Fruit fly (Drosophila melanogaster) whole organism, embryonic: Measurements from ENCODE around the gene melt.

Experiments
- Adf1 ChIP-seq: fragments of 200-800 bp; sonication (Bioruptor generic); IDR thresholded peaks from 2 replicates; pipeline ENCODE4 v1.3.6; 2022; ENCODE audit warnings: missing biosample characterization, missing genetic modification characterization
- Awh ChIP-seq: fragments of 200-800 bp; sonication (Bioruptor generic); IDR thresholded peaks from 2 replicates; pipeline ENCODE4, ENCODE4 v1.3.6; 2022; ENCODE audit warnings: missing biosample characterization, missing genetic modification characterization
- Bdp1 ChIP-seq: fragments of 200-800 bp; sonication (Bioruptor generic); optimal IDR thresholded peaks from 3 replicates; lab custom pipeline; 2016; ENCODE audit warnings: missing biosample characterization, missing genetic modification characterization
- Bgb ChIP-seq: fragments of 200-800 bp; sonication (Bioruptor generic); IDR thresholded peaks from 2 replicates; pipeline ENCODE4 v1.3.6; 2022; ENCODE audit warnings: missing biosample characterization, missing genetic modification characterization; ENCODE audit not compliant: partially characterized antibody
- CG10959 ChIP-seq: fragments of 200-800 bp; sonication (Bioruptor generic); IDR thresholded peaks from 2 replicates; pipeline ENCODE4 v1.3.6; 2022; ENCODE audit warnings: missing biosample characterization, missing genetic modification characterization
- CG11696 ChIP-seq: fragments of 200-800 bp; sonication (Bioruptor generic); IDR thresholded peaks from 2 replicates; pipeline ENCODE4 v1.3.6; 2022; ENCODE audit warnings: missing biosample characterization, missing genetic modification characterization
- CG12659 ChIP-seq: fragments of 200-800 bp; sonication (Bioruptor generic); optimal IDR thresholded peaks from 3 replicates; lab custom pipeline; 2017; ENCODE audit warnings: mild to moderate bottlenecking, missing biosample characterization, missing genetic modification reagents, missing genetic modification characterization
- CG14710 ChIP-seq: fragments of 200-800 bp; sonication (Bioruptor generic); optimal IDR thresholded peaks from 3 replicates; lab custom pipeline; 2019; ENCODE audit warnings: missing biosample characterization, mild to moderate bottlenecking, missing genetic modification characterization, moderate library complexity
- CG16815 ChIP-seq: fragments of 200-800 bp; sonication (Bioruptor generic); optimal IDR thresholded peaks from 3 replicates; lab custom pipeline; 2017; ENCODE audit warnings: missing biosample characterization, mild to moderate bottlenecking, missing genetic modification characterization
- CG17612 ChIP-seq: fragments of 200-800 bp; sonication (Bioruptor generic); IDR thresholded peaks from 2 replicates; pipeline ENCODE4 v1.3.6; 2022; ENCODE audit warnings: missing biosample characterization, missing genetic modification characterization
- CG18619 ChIP-seq: fragments of 200-800 bp; sonication (Bioruptor generic); optimal IDR thresholded peaks from 3 replicates; lab custom pipeline; 2017; ENCODE audit warnings: missing biosample characterization, mild to moderate bottlenecking, missing genetic modification characterization
- CG2712 ChIP-seq: fragments of 200-800 bp; optimal IDR thresholded peaks from 3 replicates; lab custom pipeline; 2019; ENCODE audit warnings: missing biosample characterization, mild to moderate bottlenecking, missing genetic modification characterization, moderate library complexity
- CG30431 ChIP-seq: fragments of 200-800 bp; sonication (Bioruptor generic); optimal IDR thresholded peaks from 2 replicates; lab custom pipeline; 2017; ENCODE audit warnings: missing biosample characterization, missing genetic modification characterization
- CG31224 ChIP-seq: fragments of 200-800 bp; sonication (Bioruptor generic); IDR thresholded peaks from 2 replicates; pipeline ENCODE4 v1.3.6; 2022; ENCODE audit warnings: missing biosample characterization, missing genetic modification characterization
- CG4282 ChIP-seq: fragments of 200-800 bp; sonication (Bioruptor generic); optimal IDR thresholded peaks from 2 replicates; lab custom pipeline; 2016; ENCODE audit warnings: missing biosample characterization, missing genetic modification characterization
- CG8089 ChIP-seq: fragments of 200-800 bp; sonication (Bioruptor generic); optimal IDR thresholded peaks from 3 replicates; lab custom pipeline; 2016; ENCODE audit warnings: missing biosample characterization, missing genetic modification characterization
- CG8765 ChIP-seq: fragments of 200-800 bp; sonication (Bioruptor generic); IDR thresholded peaks from 2 replicates; pipeline ENCODE4 v1.3.6; 2022; ENCODE audit warnings: missing biosample characterization, missing genetic modification characterization
- CG9437 ChIP-seq: fragments of 200-800 bp; sonication (Bioruptor generic); optimal IDR thresholded peaks from 2 replicates; lab custom pipeline; 2018; ENCODE audit warnings: missing biosample characterization, mild to moderate bottlenecking, missing genetic modification characterization
- Dfd ChIP-seq, 2 experiments: fragments of >200 bp; optimal IDR thresholded peaks; 2 replicates each; lab custom pipeline; 2017; ENCODE audit warnings: missing biosample characterization in 2 of 2, missing genetic modification characterization in 2 of 2
- Doc2 ChIP-seq: fragments of 200-800 bp; sonication (Bioruptor generic); IDR thresholded peaks from 2 replicates; pipeline ENCODE4 v1.3.6; 2022; ENCODE audit warnings: missing biosample characterization, missing genetic modification characterization
- Dref ChIP-seq: fragments of 200-800 bp; sonication (Bioruptor generic); IDR thresholded peaks from 2 replicates; pipeline ENCODE4 v1.3.6; 2022; ENCODE audit warnings: missing biosample characterization, missing genetic modification characterization
- Fer1 ChIP-seq: fragments of 200-800 bp; sonication (Bioruptor generic); optimal IDR thresholded peaks from 2 replicates; lab custom pipeline; 2017; ENCODE audit warnings: missing biosample characterization, mild to moderate bottlenecking, missing genetic modification characterization
- HmgD ChIP-seq: fragments of 200-800 bp; sonication (Bioruptor generic); optimal IDR thresholded peaks from 3 replicates; lab custom pipeline; 2016; ENCODE audit warnings: missing biosample characterization, missing genetic modification characterization
- Hmr ChIP-seq: fragments of 200-800 bp; sonication (Bioruptor generic); optimal IDR thresholded peaks from 3 replicates; lab custom pipeline; 2017; ENCODE audit warnings: mild to moderate bottlenecking, missing biosample characterization, missing genetic modification reagents, missing genetic modification characterization
- Lpt ChIP-seq: fragments of >200 bp; optimal IDR thresholded peaks from 2 replicates; lab custom pipeline; 2018; ENCODE audit warnings: missing biosample characterization, missing genetic modification characterization
- MESR4 ChIP-seq: fragments of 200-800 bp; sonication (Bioruptor generic); optimal IDR thresholded peaks from 2 replicates; lab custom pipeline; 2018; ENCODE audit warnings: missing biosample characterization, mild to moderate bottlenecking, missing genetic modification characterization, moderate library complexity
- Med ChIP-seq: fragments of 200-800 bp; sonication (Bioruptor generic); peaks from one replicate; lab custom pipeline; 2016; ENCODE audit warnings: missing biosample characterization, missing genetic modification characterization, mild to moderate bottlenecking, inconsistent platforms, moderate library complexity
- Mrtf ChIP-seq: fragments of 200-800 bp; sonication (Bioruptor generic); IDR thresholded peaks from 3 replicates; pipeline ENCODE4 v1.3.6; 2022; ENCODE audit warnings: missing biosample characterization, missing genetic modification characterization
- NC2β ChIP-seq: fragments of 200-800 bp; sonication (Bioruptor generic); optimal IDR thresholded peaks from 2 replicates; lab custom pipeline; 2016; ENCODE audit warnings: missing biosample characterization, missing genetic modification characterization
- Oaz ChIP-seq: fragments of 200-800 bp; sonication (Bioruptor generic); IDR thresholded peaks from 2 replicates; pipeline ENCODE4 v1.3.6; 2022; ENCODE audit warnings: missing biosample characterization, missing genetic modification characterization
- Rx ChIP-seq: fragments of 200-800 bp; sonication (Bioruptor generic); IDR thresholded peaks from 2 replicates; pipeline ENCODE4 v1.3.6; 2022; ENCODE audit warnings: missing biosample characterization, missing genetic modification characterization
- Six4 ChIP-seq: fragments of 200-800 bp; sonication (Bioruptor generic); optimal IDR thresholded peaks from 2 replicates; lab custom pipeline; 2016; ENCODE audit warnings: missing biosample characterization, missing genetic modification characterization
- Xbp1 ChIP-seq: fragments of 200-800 bp; sonication (Bioruptor generic); optimal IDR thresholded peaks from 3 replicates; lab custom pipeline; 2016; ENCODE audit warnings: missing biosample characterization, mild to moderate bottlenecking, missing genetic modification characterization
- ara ChIP-seq: fragments of 200-800 bp; sonication (Bioruptor generic); IDR thresholded peaks from 2 replicates; pipeline ENCODE4 v1.3.6; 2022; ENCODE audit warnings: missing biosample characterization, missing genetic modification characterization
- crol ChIP-seq: fragments of 200-800 bp; sonication (Bioruptor generic); IDR thresholded peaks from 2 replicates; pipeline ENCODE4 v1.3.6; 2022; ENCODE audit warnings: missing biosample characterization, missing genetic modification characterization
- crp ChIP-seq, 2 experiments: fragments of 200-800 bp; sonication (Bioruptor generic); optimal IDR thresholded peaks; 2 replicates in 1 of 2; 3 replicates in 1 of 2; lab custom pipeline; 2017; ENCODE audit warnings: missing biosample characterization in 2 of 2, missing genetic modification characterization in 2 of 2, mild to moderate bottlenecking in 1 of 2, moderate library complexity in 1 of 2
- eve ChIP-seq, 2 experiments: fragments of >200 bp; optimal IDR thresholded peaks; 2 replicates each; lab custom pipeline; 2017; ENCODE audit warnings: missing biosample characterization in 2 of 2, missing genetic modification characterization in 2 of 2
- fd64A ChIP-seq: fragments of 200-800 bp; sonication (Bioruptor generic); optimal IDR thresholded peaks from 3 replicates; lab custom pipeline; 2018; ENCODE audit warnings: missing biosample characterization, mild to moderate bottlenecking, missing genetic modification characterization
- ftz-f1 ChIP-seq: fragments of 200-800 bp; sonication (Bioruptor generic); optimal IDR thresholded peaks from 2 replicates; lab custom pipeline; 2016; ENCODE audit warnings: missing biosample characterization, missing genetic modification characterization
- gcm ChIP-seq: fragments of 200-800 bp; sonication (Bioruptor generic); optimal IDR thresholded peaks from 2 replicates; lab custom pipeline; 2019; ENCODE audit warnings: missing biosample characterization, mild to moderate bottlenecking, missing genetic modification characterization, moderate library complexity
- grn ChIP-seq: fragments of 200-800 bp; sonication (Bioruptor generic); optimal IDR thresholded peaks from 3 replicates; lab custom pipeline; 2017; ENCODE audit warnings: missing biosample characterization, missing genetic modification characterization
- h ChIP-seq: fragments of >200 bp; optimal IDR thresholded peaks from 2 replicates; lab custom pipeline; 2017
- hkb ChIP-seq, 2 experiments: fragments of 200-800 bp in 1 of 2; fragments of >200 bp in 1 of 2; sonication (Bioruptor generic) in 1 of 2; IDR thresholded peaks in 1 of 2; optimal IDR thresholded peaks in 1 of 2; 2 replicates each; pipeline versions ENCODE4 v1.3.6 to Lab custom; 2017 to 2022; ENCODE audit warnings: missing biosample characterization in 1 of 2, missing genetic modification characterization in 1 of 2
- ken ChIP-seq: fragments of 200-800 bp; sonication (Bioruptor generic); IDR thresholded peaks from 3 replicates; pipeline ENCODE4 v1.3.6; 2022; ENCODE audit warnings: missing biosample characterization, missing genetic modification characterization
- mld ChIP-seq: fragments of 200-800 bp; sonication (Bioruptor generic); IDR thresholded peaks from 3 replicates; pipeline ENCODE4 v1.3.6; 2022; ENCODE audit warnings: missing biosample characterization, missing genetic modification characterization; ENCODE audit not compliant: partially characterized antibody
- org-1 ChIP-seq: fragments of 200-800 bp; sonication (Bioruptor generic); optimal IDR thresholded peaks from 2 replicates; lab custom pipeline; 2017; ENCODE audit warnings: missing biosample characterization, missing genetic modification characterization
- pum ChIP-seq: fragments of 200-800 bp; sonication (Bioruptor generic); optimal IDR thresholded peaks from 2 replicates; lab custom pipeline; 2016; ENCODE audit warnings: missing biosample characterization, missing genetic modification characterization
- ro ChIP-seq: fragments of 200-800 bp; sonication (Bioruptor generic); IDR thresholded peaks from 2 replicates; pipeline ENCODE4 v1.3.6; 2022; ENCODE audit warnings: missing biosample characterization, missing genetic modification characterization
- sens ChIP-seq: fragments of 200-800 bp; sonication (Bioruptor generic); peaks from one replicate; lab custom pipeline; 2016; ENCODE audit warnings: missing biosample characterization, missing genetic modification characterization
- slou ChIP-seq: fragments of 200-800 bp; sonication (Bioruptor generic); optimal IDR thresholded peaks from 3 replicates; lab custom pipeline; 2016; ENCODE audit warnings: missing biosample characterization, missing genetic modification characterization
- tgo ChIP-seq: fragments of 200-800 bp; sonication (Bioruptor generic); IDR thresholded peaks from 3 replicates; pipeline ENCODE4 v1.3.6; 2022; ENCODE audit warnings: missing biosample characterization, missing genetic modification characterization
- unpg ChIP-seq: fragments of 200-800 bp; sonication (Bioruptor generic); optimal IDR thresholded peaks from 3 replicates; lab custom pipeline; 2018; ENCODE audit warnings: missing biosample characterization, mild to moderate bottlenecking, missing genetic modification characterization, moderate library complexity

Gene melt

dm6 chr3L:7090764-7091163 lies 43.6 kb upstream of the melt start (continued):
- TF ChIP-seq CG8765 (GFP tag; lab: Robert Waterston, UW) (no peak), mld (GFP tag; lab: Robert Waterston, UW) (no peak), CG4282 (GFP tag; lab: Kevin White, UChicago) (no peak), Adf1 (GFP tag; lab: Robert Waterston, UW) (no peak), tgo (peak; percentile 83), ken (GFP tag; lab: Robert Waterston, UW) (peak; percentile 39; the same call in 1 of the 3 replicates), Doc2 (GFP tag; lab: Robert Waterston, UW) (no peak), Hmr (GFP tag; lab: Kevin White, UChicago) (peak; percentile 48), sens (GFP tag; lab: Kevin White, UChicago) (peak; percentile 94), Fer1 (peak; percentile 74), unpg (peak; percentile 72), Bgb (GFP tag; lab: Robert Waterston, UW) (no peak), grn (GFP tag; lab: Kevin White, UChicago) (no peak), Lpt (GFP tag; lab: Kevin White, UChicago) (no peak), ro (GFP tag; lab: Robert Waterston, UW) (peak; percentile 62; the same call in 1 of the 2 replicates), CG10959 (GFP tag; lab: Robert Waterston, UW) (no peak), crp (GFP tag; optimal IDR thresholded peaks at IDR 0.05; lab: Kevin White, UChicago) (no peak), org-1 (peak; percentile 52), h (lab: Kevin White, UChicago) (no peak), ara (GFP tag; lab: Robert Waterston, UW) (peak; percentile 64), CG2712 (peak; percentile 82), CG9437 (GFP tag; lab: Kevin White, UChicago) (peak; percentile 14), CG12659 (GFP tag; lab: Kevin White, UChicago) (peak; percentile 19), Bdp1 (GFP tag; lab: Kevin White, UChicago) (no peak), gcm (peak; percentile 34), Awh (GFP tag; lab: Robert Waterston, UW) (peak; percentile 73; the same call in 1 of the 2 replicates), CG14710 (tag; lab: Kevin White, UChicago) (peak; percentile 29), MESR4 (GFP tag; lab: Kevin White, UChicago) (no peak), Xbp1 (GFP tag; lab: Kevin White, UChicago) (peak; percentile 59), Med (GFP tag; lab: Kevin White, UChicago) (peak; percentile 90), fd64A (no peak), HmgD (no peak), pum (GFP tag; lab: Kevin White, UChicago) (peak; percentile 48), Dref (GFP tag; lab: Robert Waterston, UW) (no peak), Mrtf (peak; percentile 69; the same call in 1 of the 3 replicates), CG30431 (no peak), Six4 (GFP tag; lab: Kevin White, UChicago) (peak; percentile 25), NC2β (no peak), ftz-f1 (GFP tag; lab: Kevin White, UChicago) (no peak), CG31224 (no peak), hkb (optimal IDR thresholded peaks at IDR 0.05; lab: Kevin White, UChicago) (no peak), hkb (GFP tag; IDR thresholded peaks at IDR 0.05; lab: Robert Waterston, UW) (peak; percentile 78), CG16815 (no peak), CG18619 (GFP tag; lab: Kevin White, UChicago) (no peak), Rx (GFP tag; lab: Robert Waterston, UW) (peak; percentile 67), crol (GFP tag; lab: Robert Waterston, UW) (no peak), CG17612 (GFP tag; lab: Robert Waterston, UW) (no peak), CG11696 (GFP tag; lab: Robert Waterston, UW) (peak; percentile 45; the same call in 1 of the 2 replicates), slou (no peak), Oaz (GFP tag; lab: Robert Waterston, UW) (peak; percentile 68), CG8089 (GFP tag; lab: Kevin White, UChicago) (no peak), Dfd (GFP tag; optimal IDR thresholded peaks at IDR 0.05; lab: Kevin White, UChicago) (no peak), eve (GFP tag; optimal IDR thresholded peaks at IDR 0.05; lab: Kevin White, UChicago) (peak in 1 of 2 experiments; percentile 81)
